Worm (Caenorhabditis elegans) whole organism, dauer: ENCODE results near the gene C33A12.3.

Experiments
- unc-62 ChIP-seq: sonication (generic microtip); optimal IDR thresholded peaks from 2 replicates; lab custom pipeline; 2017; ENCODE audit warnings: missing biosample characterization, missing genetic modification reagents, missing genetic modification characterization

C33A12.3 gene

DNA sequence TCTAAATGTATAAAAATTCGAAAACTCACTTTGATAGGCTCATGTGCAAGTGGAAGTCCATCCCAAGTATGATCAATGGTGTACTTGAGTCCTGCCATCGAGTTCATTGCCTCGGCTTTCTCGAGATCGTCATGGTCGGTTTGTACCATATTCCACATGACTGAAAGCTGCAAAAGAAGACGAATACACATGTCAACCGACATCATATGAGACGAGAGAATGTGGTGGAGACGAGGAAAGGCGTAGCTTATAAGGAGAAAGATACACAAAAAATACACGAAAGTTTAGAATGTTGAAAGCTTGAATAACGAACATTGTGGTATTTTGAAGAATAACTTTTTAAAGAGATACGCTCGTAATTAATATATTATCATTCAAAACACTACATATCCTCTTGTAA lies at the start of gene C33A12.3:
C33A12.3 (minus strand) TSS at position 167 of the 400 bp plus-strand sequence.
- TF ChIP-seq unc-62 = no peak

DNA sequence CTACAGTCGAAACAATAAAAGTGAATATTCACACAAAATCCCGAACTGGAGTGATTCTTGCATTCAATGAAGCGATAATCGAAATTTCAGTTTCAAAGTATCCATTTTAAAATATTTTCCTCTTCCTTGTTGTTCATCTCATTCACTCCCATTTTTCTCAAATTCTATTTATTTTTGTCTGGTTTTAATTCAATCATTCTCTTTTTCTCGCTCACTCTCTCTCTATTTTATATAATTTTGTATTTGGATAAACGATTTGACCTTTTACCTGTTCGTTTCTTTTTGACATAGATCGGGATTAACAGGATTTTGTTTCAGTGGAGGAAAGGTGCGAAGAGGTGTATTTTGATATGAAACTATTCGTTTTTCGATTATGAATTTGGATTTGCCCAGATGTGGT lies 33.2 kb upstream of the C33A12.3 start, which contains the start of gene T05A1.5:
T05A1.5 (plus strand) TSS at position 301 of the 400 bp plus-strand sequence.
- no peak for TF ChIP-seq unc-62

DNA sequence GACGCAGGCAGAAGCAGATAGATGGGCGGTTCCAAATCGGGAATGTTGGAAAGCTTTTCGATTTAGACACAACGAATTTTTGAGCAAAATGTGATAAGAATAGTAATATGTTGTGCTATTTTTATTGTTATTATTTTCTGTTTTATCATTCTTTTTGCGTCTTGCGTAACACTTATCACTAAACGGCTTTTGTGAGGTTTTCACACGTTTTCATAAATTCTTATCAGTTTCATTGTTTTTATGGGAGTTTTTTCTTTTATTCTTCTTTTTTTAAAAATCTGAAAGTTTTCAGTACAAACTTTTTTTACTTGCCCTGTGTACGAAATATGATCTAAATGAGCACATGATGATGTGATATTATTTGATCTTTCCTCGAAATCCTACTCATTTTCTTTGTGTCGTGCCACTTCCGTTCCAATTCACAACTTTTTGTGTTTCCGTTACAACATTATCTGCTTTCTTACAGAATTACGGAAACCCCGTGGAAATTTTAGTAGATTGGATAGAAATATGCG lies 27.6 kb upstream of the C33A12.3 start, which contains the start of gene fbl-1:
fbl-1 (plus strand) TSS at position 465 of the 515 bp plus-strand sequence.
- no peak for TF ChIP-seq unc-62

DNA sequence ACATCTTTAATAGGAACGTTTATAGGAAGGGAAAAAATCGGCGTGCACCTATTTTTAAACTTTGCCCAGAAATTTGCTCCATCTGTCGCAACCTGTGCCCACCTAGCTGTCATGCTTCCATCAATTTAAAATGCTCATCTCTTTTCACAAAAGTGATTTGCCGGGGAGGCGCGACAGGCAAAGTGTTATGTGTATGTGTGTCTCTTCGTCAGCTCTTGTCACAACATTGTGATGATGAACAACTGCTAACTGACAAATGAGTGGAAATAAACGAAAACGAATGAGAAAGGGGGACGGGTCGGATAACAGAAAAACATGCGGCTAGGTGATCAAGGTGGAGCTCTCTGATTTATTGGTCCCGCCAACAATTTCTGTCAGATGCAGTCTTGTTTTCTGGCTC lies 25.4 kb upstream of the C33A12.3 start:
- TF ChIP-seq unc-62 = no peak

DNA sequence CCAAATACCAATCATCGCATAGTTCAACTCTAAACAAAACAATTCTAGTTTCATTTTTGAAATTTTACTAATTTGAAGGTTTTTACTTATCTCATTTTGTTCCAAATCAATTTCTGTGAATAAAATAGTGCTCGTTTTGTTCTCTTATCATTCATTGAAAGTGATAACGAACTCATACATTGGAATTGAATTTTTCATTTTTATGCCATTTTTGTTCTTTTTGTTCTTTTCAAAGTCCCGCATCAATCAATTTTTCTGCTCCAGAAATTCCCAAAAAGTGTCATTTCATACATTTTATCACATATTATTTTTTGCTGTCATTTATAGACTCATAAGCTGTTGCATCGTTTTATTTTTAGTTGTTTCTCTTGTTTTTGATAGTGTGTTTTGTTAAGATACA lies 24.7 kb upstream of the C33A12.3 start:
- TF ChIP-seq unc-62 = no peak

DNA sequence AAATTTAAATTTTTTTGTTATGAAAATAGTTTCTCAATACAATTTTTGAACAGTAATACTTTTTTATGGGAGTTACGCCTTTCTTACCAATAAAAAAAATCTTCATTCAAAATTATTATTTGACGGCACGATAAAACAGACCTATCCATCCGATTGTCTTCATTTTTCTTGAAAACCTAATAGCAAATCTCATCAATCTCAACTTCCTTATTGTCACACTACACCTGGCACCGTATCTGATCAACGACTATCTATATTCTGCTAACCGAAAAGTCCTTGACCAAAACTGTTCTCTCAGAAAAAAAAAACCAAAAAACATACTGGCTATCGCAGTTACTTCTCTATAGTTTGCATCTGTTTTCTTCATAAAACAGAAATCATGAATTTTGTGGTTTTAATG lies 23.3 kb upstream of the C33A12.3 start:
- no peak for TF ChIP-seq unc-62

DNA sequence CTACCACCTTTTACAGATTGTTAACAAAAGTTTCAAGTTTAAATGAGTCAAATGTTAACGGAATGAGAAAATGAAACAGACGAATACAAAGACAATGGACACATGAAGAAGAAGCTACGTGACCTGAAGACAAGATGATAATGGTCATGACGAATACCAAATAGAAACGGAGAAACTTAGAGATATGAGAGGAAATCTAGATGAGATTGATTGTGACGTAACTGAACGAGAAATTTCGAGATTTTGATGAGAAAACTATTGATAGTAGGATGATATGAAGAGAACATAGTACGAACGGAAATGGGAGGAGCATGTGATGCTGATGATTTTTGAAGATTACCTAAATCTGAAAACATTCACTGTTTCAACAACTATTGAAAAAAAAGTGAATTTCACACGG lies 22.3 kb upstream of the C33A12.3 start:
- no peak for TF ChIP-seq unc-62

DNA sequence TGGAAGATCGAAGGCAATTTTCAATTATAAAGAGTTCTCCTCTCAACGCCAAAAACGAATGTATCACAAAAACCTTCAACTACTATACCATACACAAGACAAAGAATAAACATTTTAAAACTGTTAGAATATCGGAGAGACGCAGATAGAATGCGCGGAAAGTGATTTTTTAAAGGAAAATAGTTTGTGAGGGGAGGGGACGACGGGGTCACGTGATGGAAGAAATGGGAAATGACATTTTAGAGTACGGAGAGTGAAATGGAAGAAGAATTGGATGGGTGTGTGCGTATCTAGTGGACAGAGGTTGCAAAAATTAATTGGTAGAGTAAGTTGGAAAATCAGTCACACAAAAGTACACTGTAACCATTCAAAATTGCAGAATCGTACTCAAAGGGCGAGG lies 21.5 kb upstream of the C33A12.3 start:
- no peak for TF ChIP-seq unc-62

DNA sequence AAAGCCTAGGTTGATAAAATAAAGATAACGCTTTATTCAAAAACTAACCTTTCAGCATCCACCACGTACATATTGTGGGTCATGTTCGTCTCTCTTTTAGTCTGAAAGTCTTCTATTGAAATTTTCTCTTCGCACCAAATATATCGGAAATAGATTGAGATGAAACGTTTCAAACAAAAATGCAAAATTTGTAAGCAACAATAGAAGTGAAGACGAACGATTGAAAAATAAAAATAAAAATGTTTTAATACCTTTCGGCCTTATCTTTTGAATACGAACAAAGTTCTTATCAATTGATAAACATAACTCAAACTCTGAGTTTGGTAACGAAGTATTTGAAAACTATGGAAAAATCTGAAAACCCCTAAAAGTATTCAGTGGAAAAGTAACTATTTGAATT lies 20.3 kb upstream of the C33A12.3 start, which contains the start of gene F56H11.2:
F56H11.2 (minus strand) TSS at position 101 of the 400 bp plus-strand sequence.
- TF ChIP-seq unc-62 = no peak

DNA sequence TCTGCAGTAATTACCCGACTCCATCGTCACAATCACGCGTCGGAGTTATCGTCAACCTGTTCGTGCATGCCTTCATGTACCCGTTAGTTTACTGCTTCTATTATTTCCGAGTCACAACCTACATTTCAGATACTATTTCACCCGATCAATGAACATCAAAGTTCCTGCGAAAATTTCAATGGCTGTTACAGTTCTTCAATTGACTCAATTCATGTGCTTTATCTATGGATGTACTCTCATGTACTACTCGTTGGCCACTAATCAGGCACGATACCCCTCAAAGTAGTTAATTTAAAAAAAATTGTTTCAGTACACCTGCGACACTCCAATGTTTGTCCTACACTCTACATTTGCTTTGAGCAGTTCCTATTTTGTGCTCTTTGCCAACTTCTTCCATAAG lies 18.0 kb upstream of the C33A12.3 start:
- TF ChIP-seq unc-62 = no peak

DNA sequence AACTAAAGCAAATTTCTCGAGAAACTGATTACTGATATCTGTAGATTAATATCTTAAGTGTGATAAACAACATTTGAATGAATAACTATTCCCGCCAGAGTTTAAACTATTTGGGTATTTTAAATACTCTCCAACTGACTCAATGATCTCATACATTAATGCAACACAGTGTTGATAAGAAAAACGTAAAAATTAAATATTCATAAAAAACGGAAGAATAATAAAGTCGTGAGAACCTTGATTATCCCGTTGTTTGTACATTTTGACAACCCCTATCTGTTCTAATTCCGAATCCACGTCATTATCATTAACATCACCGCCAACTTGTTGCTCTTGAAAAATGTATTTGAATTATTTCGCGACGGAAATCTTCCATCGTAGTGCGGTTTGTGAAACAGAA lies 16.8 kb upstream of the C33A12.3 start, which contains the start of gene elo-7:
elo-7 (plus strand) TSS at position 301 of the 400 bp plus-strand sequence.
- TF ChIP-seq unc-62 = no peak

DNA sequence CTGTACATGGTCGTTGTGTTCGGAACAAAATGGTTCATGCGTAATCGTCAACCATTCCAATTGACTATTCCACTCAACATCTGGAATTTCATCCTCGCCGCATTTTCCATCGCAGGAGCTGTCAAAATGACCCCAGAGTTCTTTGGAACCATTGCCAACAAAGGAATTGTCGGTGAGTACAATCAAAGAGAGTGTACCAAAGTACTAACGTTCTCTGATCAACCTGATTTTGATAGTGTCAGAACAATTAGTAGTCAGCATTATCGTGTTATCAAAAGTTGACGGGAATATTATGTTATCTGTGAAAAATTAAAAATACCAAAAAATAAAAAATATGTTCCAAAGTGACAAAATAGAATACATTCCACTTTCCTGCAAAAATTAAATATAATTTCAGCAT lies 14.2 kb upstream of the C33A12.3 start:
- TF ChIP-seq unc-62 = no peak

DNA sequence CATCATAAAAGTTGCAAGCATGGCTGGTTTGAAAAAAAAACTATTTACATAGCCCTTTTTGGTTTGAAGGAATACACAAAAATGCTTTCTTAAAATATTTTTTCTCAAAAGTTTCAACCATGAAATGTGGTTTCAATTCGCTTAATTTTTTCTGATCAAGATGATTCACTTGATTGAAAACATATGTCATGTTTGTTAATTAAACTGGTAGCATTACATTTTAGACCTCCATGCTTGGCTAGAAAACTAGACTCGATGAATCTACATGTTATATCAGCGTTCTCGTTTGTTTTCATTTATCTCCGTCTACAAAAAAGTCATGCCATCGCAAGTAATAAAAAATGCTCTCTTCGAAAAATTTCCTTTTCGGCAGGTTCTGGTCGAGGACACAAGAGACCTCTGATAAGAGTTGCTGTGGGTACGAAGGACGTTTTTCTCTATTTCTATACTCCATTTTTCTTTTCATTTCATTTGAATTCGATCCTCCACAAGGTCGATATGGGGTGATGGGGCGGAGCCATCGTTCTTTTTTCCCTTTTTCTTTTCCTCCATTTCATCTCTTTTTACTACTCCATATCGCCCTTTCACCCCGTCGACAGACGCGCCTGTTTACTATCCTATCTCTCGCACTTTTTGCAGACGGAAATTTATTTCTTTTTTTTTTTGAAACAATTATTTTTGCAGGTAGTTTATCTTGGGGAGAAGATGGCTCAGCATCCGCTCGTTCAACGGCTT lies 13.0 kb upstream of the C33A12.3 start, which contains the start of gene elo-1:
elo-1 (plus strand) TSS at position 685 of the 735 bp plus-strand sequence.
- no peak for TF ChIP-seq unc-62

DNA sequence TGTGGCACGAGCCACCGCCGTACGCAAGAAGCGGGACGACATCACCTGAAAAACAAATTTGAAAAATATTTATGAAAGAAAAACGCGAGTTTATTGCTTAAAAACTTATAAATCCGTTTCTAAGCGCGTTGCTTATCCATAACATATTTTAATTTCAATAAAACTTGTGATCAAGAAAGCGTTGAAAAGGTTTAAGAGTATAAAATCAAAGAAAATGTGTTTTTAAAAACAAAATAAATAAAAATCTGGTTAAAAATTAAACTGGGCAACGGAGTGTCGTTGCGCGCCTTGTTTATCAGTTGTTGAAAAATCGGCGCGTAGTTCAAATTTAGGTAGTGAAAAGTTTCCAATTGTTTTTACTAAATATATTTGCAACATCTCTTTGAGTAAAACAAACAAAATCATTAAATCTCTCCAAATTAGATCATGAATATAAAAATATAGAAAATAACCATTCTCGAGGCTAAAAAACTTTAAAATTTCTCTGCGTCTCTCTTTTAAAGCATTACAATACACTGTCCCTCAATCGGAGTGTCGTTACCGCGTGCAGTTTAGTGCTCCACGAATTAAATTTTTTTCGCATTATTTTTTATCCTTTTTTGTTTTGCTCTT lies 12.2 kb upstream of the C33A12.3 start, which contains the start of gene ndua-5:
ndua-5 (minus strand) TSS at position 51 of the 612 bp plus-strand sequence.
- no peak for TF ChIP-seq unc-62

DNA sequence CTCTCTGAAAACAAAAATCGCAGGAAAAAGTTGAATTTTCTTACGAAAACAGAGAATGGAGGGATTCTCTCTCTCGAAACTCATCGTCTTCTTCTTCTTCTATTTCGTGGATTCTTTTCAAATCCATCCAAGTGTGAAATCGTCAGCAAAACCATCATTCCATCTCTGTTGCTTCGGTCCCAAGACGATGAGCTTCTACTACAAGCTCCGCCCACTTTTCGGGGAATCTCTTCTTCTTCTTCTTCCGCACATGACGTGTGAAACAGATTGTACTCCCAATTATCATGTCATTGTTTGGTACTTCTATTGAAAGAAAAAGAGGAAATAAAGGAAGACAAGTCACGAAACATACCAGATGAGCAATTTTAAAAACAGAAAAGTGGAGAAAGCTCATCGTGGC lies 10.3 kb upstream of the C33A12.3 start:
- no peak for TF ChIP-seq unc-62

DNA sequence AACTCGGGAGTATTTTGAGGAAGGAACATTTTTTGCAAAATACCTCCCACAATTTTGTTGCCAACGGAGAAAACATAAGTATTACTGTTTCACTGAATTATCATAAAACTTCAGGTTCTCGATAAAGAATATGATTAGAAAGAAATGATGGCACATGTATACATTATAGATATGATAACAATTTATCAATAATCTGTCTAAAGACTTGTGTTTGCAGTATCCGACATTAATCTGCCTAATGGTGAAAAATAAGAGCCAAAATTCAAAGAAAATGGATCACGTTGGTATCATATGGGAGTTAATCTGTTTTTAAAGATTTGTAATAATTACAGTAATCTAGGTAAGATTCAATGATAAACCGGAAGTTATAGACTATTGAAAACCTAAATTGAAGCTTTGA lies 7.8 kb upstream of the C33A12.3 start:
- TF ChIP-seq unc-62 = no peak

DNA sequence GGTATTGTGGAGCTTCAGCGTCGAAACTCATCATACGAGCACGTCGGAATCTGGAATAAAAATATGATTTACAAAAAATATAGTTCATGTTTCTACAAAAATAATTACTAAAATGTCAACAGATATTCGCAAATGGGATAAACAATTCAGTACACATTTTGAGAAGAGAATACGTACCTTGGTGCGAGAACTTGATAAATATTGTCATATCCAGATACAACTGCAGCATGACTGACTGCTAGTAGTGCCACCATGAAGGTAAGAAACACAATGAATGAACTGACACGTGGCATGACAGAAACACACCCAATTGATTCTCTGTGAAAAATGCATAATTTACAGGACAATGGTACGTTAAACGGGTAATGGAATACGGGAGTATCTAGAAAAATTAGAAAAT lies 5.8 kb upstream of the C33A12.3 start, which contains the start of gene nlp-35:
nlp-35 (minus strand) TSS at position 319 of the 400 bp plus-strand sequence.
- TF ChIP-seq unc-62 = no peak

DNA sequence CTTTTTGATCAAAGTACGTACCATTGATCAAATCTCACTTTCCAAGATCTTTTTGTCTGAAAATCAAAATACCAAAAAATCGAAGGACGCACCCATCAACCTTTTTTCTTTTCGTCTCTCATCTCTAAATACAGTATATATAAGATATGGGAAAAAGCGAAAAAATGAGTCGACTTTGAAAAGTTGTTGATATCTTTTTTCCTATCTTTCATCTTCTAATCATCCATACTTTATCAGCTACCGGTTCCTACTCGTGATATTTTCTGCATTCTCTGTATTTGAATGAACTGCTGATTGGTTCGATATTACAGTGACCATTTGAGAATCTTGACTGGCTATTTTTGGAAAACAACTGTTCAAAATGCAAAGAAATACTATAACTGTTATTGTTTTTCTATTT lies 4.0 kb upstream of the C33A12.3 start, which contains the start of gene C33A12.19:
C33A12.19 (plus strand) TSS at position 169 of the 400 bp plus-strand sequence.
- TF ChIP-seq unc-62 = no peak
